Worm (Caenorhabditis elegans): ENCODE results near the gene C08D8.7.

The C08D8.7 gene

ce11 chrV:8342416-8342815 lies 1.4 kb downstream of the C08D8.7 start:
- peak; percentile 44 for TF ChIP-seq nhr-47 (tag; optimal IDR thresholded peaks at IDR 0.05)
- TF ChIP-seq nhr-12 (tag; optimal IDR thresholded peaks at IDR 0.05): no peak
- no peak for TF ChIP-seq snpc-4 (tag; optimal IDR thresholded peaks at IDR 0.05)
- no peak for TF ChIP-seq dpl-1 (GFP tag; optimal IDR thresholded peaks at IDR 0.05)
- TF ChIP-seq dsc-1 (tag; optimal IDR thresholded peaks at IDR 0.05): peak; percentile 95
- peak; percentile 38 for TF ChIP-seq fkh-8 (tag; optimal IDR thresholded peaks at IDR 0.05)
- no peak for TF ChIP-seq mab-9 (GFP tag; IDR thresholded peaks at IDR 0.05)
- TF ChIP-seq hlh-17 (GFP tag; optimal IDR thresholded peaks at IDR 0.05; ENCODE audit: borderline replicate concordance): no peak
- peak; percentile 58 for TF ChIP-seq pax-3 (tag; optimal IDR thresholded peaks at IDR 0.05)
- TF ChIP-seq tlp-1 (tag; optimal IDR thresholded peaks at IDR 0.05): no peak
- TF ChIP-seq vab-15 (tag; optimal IDR thresholded peaks at IDR 0.05): no peak
- TF ChIP-seq ztf-4 (tag; optimal IDR thresholded peaks at IDR 0.05): no peak
- no peak for TF ChIP-seq sup-37 (GFP tag; optimal IDR thresholded peaks at IDR 0.05)
- TF ChIP-seq nhr-237 (tag; optimal IDR thresholded peaks at IDR 0.05): no peak
- no peak for TF ChIP-seq fkh-4 (tag; optimal IDR thresholded peaks at IDR 0.05; ENCODE audit: borderline replicate concordance)
- TF ChIP-seq grh-1 (GFP tag; IDR thresholded peaks at IDR 0.05): no peak
- TF ChIP-seq egl-13 (tag; optimal IDR thresholded peaks at IDR 0.05): peak; percentile 65
- no peak for TF ChIP-seq F16B12.6 (tag; optimal IDR thresholded peaks at IDR 0.05)
- TF ChIP-seq unc-86 (tag; optimal IDR thresholded peaks at IDR 0.05): no peak
- TF ChIP-seq mef-2 (tag; optimal IDR thresholded peaks at IDR 0.05): no peak
- peak; percentile 8 for TF ChIP-seq sox-4 (tag; optimal IDR thresholded peaks at IDR 0.05)
- TF ChIP-seq unc-62 (GFP tag; optimal IDR thresholded peaks at IDR 0.05): no peak

- TF ChIP-seq lsy-2 (tag; optimal IDR thresholded peaks at IDR 0.05): no peak
- no peak for TF ChIP-seq nhr-84 (tag; optimal IDR thresholded peaks at IDR 0.05)
- no peak for TF ChIP-seq zip-4 (GFP tag; optimal IDR thresholded peaks at IDR 0.05)
- TF ChIP-seq lin-35 (GFP tag; optimal IDR thresholded peaks at IDR 0.05): no peak
- TF ChIP-seq alr-1 (tag; optimal IDR thresholded peaks at IDR 0.05; ENCODE audit: borderline replicate concordance): no peak
- TF ChIP-seq lin-15B (tag; optimal IDR thresholded peaks at IDR 0.05): no peak
- TF ChIP-seq unc-86 (tag; optimal IDR thresholded peaks at IDR 0.05): no peak
- no peak for TF ChIP-seq hlh-4 (tag; optimal IDR thresholded peaks at IDR 0.05)
- TF ChIP-seq ceh-82 (tag; optimal IDR thresholded peaks at IDR 0.05): no peak
- TF ChIP-seq pqm-1 (tag; optimal IDR thresholded peaks at IDR 0.05): no peak
- no peak for TF ChIP-seq unc-130 (tag; optimal IDR thresholded peaks at IDR 0.05)
- no peak for TF ChIP-seq F16B12.6 (tag; optimal IDR thresholded peaks at IDR 0.05)
- TF ChIP-seq skn-1 (tag; optimal IDR thresholded peaks at IDR 0.05): no peak
- TF ChIP-seq aha-1 (tag; optimal IDR thresholded peaks at IDR 0.05): no peak
- no peak for TF ChIP-seq nhr-71 (tag; optimal IDR thresholded peaks at IDR 0.05)
- TF ChIP-seq dsc-1 (tag; optimal IDR thresholded peaks at IDR 0.05): no peak
- TF ChIP-seq fos-1 (tag; optimal IDR thresholded peaks at IDR 0.05): no peak
- TF ChIP-seq nhr-76 (tag; optimal IDR thresholded peaks at IDR 0.05): no peak
- no peak for TF ChIP-seq efl-1 (optimal IDR thresholded peaks at IDR 0.05)
- no peak for TF ChIP-seq efl-1 (GFP tag; optimal IDR thresholded peaks at IDR 0.05 in 1 of 2)
- no peak for TF ChIP-seq mef-2 (tag; optimal IDR thresholded peaks at IDR 0.05)
Observed at ce11 chrV:8345436-8345835, 4.4 kb downstream of the C08D8.7 start, which contains the start of gene C08D8.1. C08D8.1 (plus strand) TSS chrV:8345759.

ce11 chrV:8348959-8349389 lies 8.0 kb downstream of the C08D8.7 start:
- TF ChIP-seq sptf-1 (tag; optimal IDR thresholded peaks at IDR 0.05) (no peak), skn-1 (tag; optimal IDR thresholded peaks at IDR 0.05) (peak; percentile 71), ets-5 (GFP tag; IDR thresholded peaks at IDR 0.05) (no peak), tbx-2 (tag; optimal IDR thresholded peaks at IDR 0.05) (peak; percentile 85), lsy-2 (tag; optimal IDR thresholded peaks at IDR 0.05) (peak; percentile 59 to 84), blmp-1 (tag; optimal IDR thresholded peaks at IDR 0.05) (peak; percentile 26), unc-86 (tag; optimal IDR thresholded peaks at IDR 0.05) (peak; percentile 68), unc-98 (GFP tag; IDR thresholded peaks at IDR 0.05) (no peak), unc-30 (tag; optimal IDR thresholded peaks at IDR 0.05) (no peak), snu-23 (GFP tag; optimal IDR thresholded peaks at IDR 0.05) (peak; percentile 95), mab-9 (GFP tag; IDR thresholded peaks at IDR 0.05) (peak; percentile 74), hlh-17 (GFP tag; optimal IDR thresholded peaks at IDR 0.05; ENCODE audit: borderline replicate concordance) (no peak), vab-15 (tag; optimal IDR thresholded peaks at IDR 0.05) (no peak), efl-1 (optimal IDR thresholded peaks at IDR 0.05) (peak; percentile 66 to 77), efl-1 (GFP tag; optimal IDR thresholded peaks at IDR 0.05 in 1 of 2) (peak; percentile 53 to 96), dsc-1 (tag; optimal IDR thresholded peaks at IDR 0.05) (peak; percentile 93), fkh-10 (GFP tag; optimal IDR thresholded peaks at IDR 0.05) (peak; percentile 25), ceh-8 (GFP tag; optimal IDR thresholded peaks at IDR 0.05) (peak; percentile 66), unc-130 (tag; optimal IDR thresholded peaks at IDR 0.05) (peak; percentile 22), nhr-28 (tag; optimal IDR thresholded peaks at IDR 0.05) (no peak), C34B4.2 (tag; optimal IDR thresholded peaks at IDR 0.05) (no peak), ama-1 (optimal IDR thresholded peaks at IDR 0.05) (peak; percentile 96), aha-1 (tag; optimal IDR thresholded peaks at IDR 0.05) (no peak)

All from whole organism, L1 larva.